Fruit fly (Drosophila melanogaster) whole organism, embryonic: ENCODE measurements around the gene ari-1.

Experiments
- Adf1 ChIP-seq: fragments of 200-800 bp; sonication (Bioruptor generic); IDR thresholded peaks from 2 replicates; pipeline ENCODE4 v1.3.6; 2022; ENCODE audit warnings: missing biosample characterization, missing genetic modification characterization
- BtbVII ChIP-seq: fragments of 200-800 bp; sonication (Bioruptor generic); optimal IDR thresholded peaks from 3 replicates; lab custom pipeline; 2017; ENCODE audit warnings: missing biosample characterization, mild to moderate bottlenecking, missing genetic modification characterization
- CG11085 ChIP-seq: fragments of 200-800 bp; sonication (Bioruptor generic); IDR thresholded peaks from 2 replicates; pipeline ENCODE4 v1.3.6; 2022; ENCODE audit warnings: missing biosample characterization, missing genetic modification characterization
- CG13424 ChIP-seq: fragments of 200-800 bp; sonication (Bioruptor generic); optimal IDR thresholded peaks from 2 replicates; lab custom pipeline; 2019; ENCODE audit warnings: missing biosample characterization, mild to moderate bottlenecking, missing genetic modification characterization, moderate library complexity
- CG13775 ChIP-seq: fragments of 200-800 bp; sonication (Bioruptor generic); optimal IDR thresholded peaks from 3 replicates; lab custom pipeline; 2017; ENCODE audit warnings: missing biosample characterization, mild to moderate bottlenecking, missing genetic modification characterization
- CG13894 ChIP-seq: fragments of 200-800 bp; sonication (Bioruptor generic); optimal IDR thresholded peaks from 3 replicates; lab custom pipeline; 2018; ENCODE audit warnings: missing biosample characterization, mild to moderate bottlenecking, missing genetic modification characterization, moderate library complexity
- CG15073 ChIP-seq: fragments of 200-800 bp; sonication (Bioruptor generic); optimal IDR thresholded peaks from 2 replicates; lab custom pipeline; 2016; ENCODE audit warnings: missing biosample characterization, missing genetic modification characterization
- CG15514 ChIP-seq: fragments of 200-800 bp; sonication (Bioruptor generic); optimal IDR thresholded peaks from 3 replicates; lab custom pipeline; 2017; ENCODE audit warnings: missing biosample characterization, missing genetic modification characterization, mild to moderate bottlenecking, moderate library complexity, missing genetic modification reagents
- CG2116 ChIP-seq: fragments of 200-800 bp; sonication (Bioruptor generic); optimal IDR thresholded peaks from 3 replicates; lab custom pipeline; 2018; ENCODE audit warnings: missing biosample characterization, mild to moderate bottlenecking, missing genetic modification characterization
- CG30403 ChIP-seq: fragments of 200-800 bp; sonication (Bioruptor generic); optimal IDR thresholded peaks from 3 replicates; lab custom pipeline; 2016; ENCODE audit warnings: missing biosample characterization, missing genetic modification characterization
- CG32772 ChIP-seq: fragments of 200-800 bp; sonication (Bioruptor generic); IDR thresholded peaks from 2 replicates; pipeline ENCODE4 v1.3.6; 2022; ENCODE audit warnings: missing biosample characterization, missing genetic modification characterization
- CG42726 ChIP-seq: fragments of 200-800 bp; sonication (Bioruptor generic); IDR thresholded peaks from 2 replicates; pipeline ENCODE4 v1.3.6; 2022; ENCODE audit warnings: missing biosample characterization, missing genetic modification characterization; ENCODE audit not compliant: partially characterized antibody
- CG6765 ChIP-seq: fragments of 200-800 bp; sonication (Bioruptor generic); optimal IDR thresholded peaks from 3 replicates; lab custom pipeline; 2017; ENCODE audit warnings: missing biosample characterization, mild to moderate bottlenecking, missing genetic modification characterization
- CG7556 ChIP-seq: fragments of 200-800 bp; sonication (Bioruptor generic); optimal IDR thresholded peaks from 2 replicates; lab custom pipeline; 2017; ENCODE audit warnings: missing biosample characterization, mild to moderate bottlenecking, missing genetic modification characterization
- CG8478 ChIP-seq: fragments of >200 bp; optimal IDR thresholded peaks from 2 replicates; lab custom pipeline; 2018
- CG9797 ChIP-seq: fragments of 200-800 bp; sonication (Bioruptor generic); optimal IDR thresholded peaks from 3 replicates; lab custom pipeline; 2018; ENCODE audit warnings: missing biosample characterization, mild to moderate bottlenecking, missing genetic modification characterization
- CHES-1-like ChIP-seq: fragments of 200-800 bp; sonication (Bioruptor generic); optimal IDR thresholded peaks from 2 replicates; lab custom pipeline; 2016; ENCODE audit warnings: missing biosample characterization, missing genetic modification characterization
- Deaf1 ChIP-seq: fragments of 200-800 bp; optimal IDR thresholded peaks from 3 replicates; lab custom pipeline; 2019; ENCODE audit warnings: missing biosample characterization, mild to moderate bottlenecking, missing genetic modification characterization, moderate library complexity
- E2f2 ChIP-seq: fragments of 200-800 bp; sonication (Bioruptor generic); IDR thresholded peaks from 2 replicates; pipeline ENCODE4 v1.3.6; 2022; ENCODE audit warnings: missing biosample characterization, missing genetic modification characterization
- Fer3 ChIP-seq: fragments of 200-800 bp; sonication (Bioruptor generic); optimal IDR thresholded peaks from 2 replicates; lab custom pipeline; 2018; ENCODE audit warnings: missing biosample characterization, mild to moderate bottlenecking, missing genetic modification characterization, moderate library complexity
- Lpt ChIP-seq: fragments of >200 bp; optimal IDR thresholded peaks from 2 replicates; lab custom pipeline; 2018; ENCODE audit warnings: missing biosample characterization, missing genetic modification characterization
- abd-A ChIP-seq: fragments of 200-800 bp; sonication (Bioruptor generic); optimal IDR thresholded peaks from 3 replicates; lab custom pipeline; 2019; ENCODE audit warnings: missing biosample characterization, mild to moderate bottlenecking, missing genetic modification characterization, moderate library complexity
- chinmo ChIP-seq: fragments of 200-800 bp; sonication (Bioruptor generic); IDR thresholded peaks from 4 replicates; pipeline ENCODE4 v1.3.6; 2022; ENCODE audit warnings: missing biosample characterization, missing genetic modification characterization; ENCODE audit not compliant: partially characterized antibody
- crp ChIP-seq, 2 experiments: fragments of 200-800 bp; sonication (Bioruptor generic); optimal IDR thresholded peaks; 2 replicates in 1 of 2; 3 replicates in 1 of 2; lab custom pipeline; 2017; ENCODE audit warnings: missing biosample characterization in 2 of 2, missing genetic modification characterization in 2 of 2, mild to moderate bottlenecking in 1 of 2, moderate library complexity in 1 of 2
- ewg ChIP-seq: fragments of 200-800 bp; sonication (Bioruptor generic); optimal IDR thresholded peaks from 3 replicates; lab custom pipeline; 2017; ENCODE audit warnings: mild to moderate bottlenecking, missing biosample characterization, missing genetic modification reagents, missing genetic modification characterization
- gfzf ChIP-seq: fragments of 200-800 bp; sonication (Bioruptor generic); optimal IDR thresholded peaks from 2 replicates; lab custom pipeline; 2016; ENCODE audit warnings: missing biosample characterization, mild to moderate bottlenecking, missing genetic modification characterization, moderate library complexity
- ham ChIP-seq: fragments of 200-800 bp; sonication (Bioruptor generic); IDR thresholded peaks from 2 replicates; pipeline ENCODE4 v1.3.6; 2022; ENCODE audit warnings: missing biosample characterization, missing genetic modification characterization
- inv ChIP-seq: fragments of 200-800 bp; sonication (Bioruptor generic); IDR thresholded peaks from 2 replicates; pipeline ENCODE4 v1.3.6; 2022; ENCODE audit warnings: missing biosample characterization, missing genetic modification characterization; ENCODE audit not compliant: partially characterized antibody
- lbe ChIP-seq: fragments of 200-800 bp; sonication (Bioruptor generic); optimal IDR thresholded peaks from 2 replicates; lab custom pipeline; 2016; ENCODE audit warnings: missing biosample characterization, mild to moderate bottlenecking, missing genetic modification characterization
- oc ChIP-seq: fragments of 200-800 bp; sonication (Bioruptor generic); optimal IDR thresholded peaks from 2 replicates; lab custom pipeline; 2018; ENCODE audit warnings: missing biosample characterization, mild to moderate bottlenecking, missing genetic modification characterization, moderate library complexity
- run ChIP-seq: fragments of 200-800 bp; sonication (Bioruptor generic); optimal IDR thresholded peaks from 3 replicates; lab custom pipeline; 2018; ENCODE audit warnings: missing biosample characterization, mild to moderate bottlenecking, missing genetic modification characterization
- scrt ChIP-seq: fragments of 200-800 bp; sonication (Bioruptor generic); optimal IDR thresholded peaks from 2 replicates; lab custom pipeline; 2018; ENCODE audit warnings: missing biosample characterization, mild to moderate bottlenecking, missing genetic modification characterization, moderate library complexity
- stwl ChIP-seq: fragments of 200-800 bp; sonication (Bioruptor generic); optimal IDR thresholded peaks from 3 replicates; lab custom pipeline; 2018; ENCODE audit warnings: missing biosample characterization, mild to moderate bottlenecking, missing genetic modification characterization, moderate library complexity

Gene ari-1

dm6 chrX:18136910-18137849, at the start of gene ari-1 (continued):
- TF ChIP-seq crp (GFP tag; optimal IDR thresholded peaks at IDR 0.05; lab: Kevin White, UChicago) (peak in 1 of 2 experiments; percentile 82), ewg (GFP tag; lab: Kevin White, UChicago) (peak; percentile 62), CG2116 (peak; percentile 36), CG8478 (lab: Kevin White, UChicago) (peak; percentile 96), run (tag; lab: Kevin White, UChicago) (no peak), inv (GFP tag; lab: Robert Waterston, UW) (0 out of 2 replicates have a peak, but pooled peaks have one; percentile 10), E2f2 (peak; percentile 18; the same call in 1 of the 2 replicates), CG42726 (GFP tag; lab: Robert Waterston, UW) (0 out of 2 replicates have a peak, but pooled peaks have one; percentile 19), lbe (peak; percentile 17), CG9797 (peak; percentile 79), oc (tag; lab: Kevin White, UChicago) (no peak), Adf1 (GFP tag; lab: Robert Waterston, UW) (no peak)
- TF ChIP-seq, all 482 proteins: peak for 66

DNA sequence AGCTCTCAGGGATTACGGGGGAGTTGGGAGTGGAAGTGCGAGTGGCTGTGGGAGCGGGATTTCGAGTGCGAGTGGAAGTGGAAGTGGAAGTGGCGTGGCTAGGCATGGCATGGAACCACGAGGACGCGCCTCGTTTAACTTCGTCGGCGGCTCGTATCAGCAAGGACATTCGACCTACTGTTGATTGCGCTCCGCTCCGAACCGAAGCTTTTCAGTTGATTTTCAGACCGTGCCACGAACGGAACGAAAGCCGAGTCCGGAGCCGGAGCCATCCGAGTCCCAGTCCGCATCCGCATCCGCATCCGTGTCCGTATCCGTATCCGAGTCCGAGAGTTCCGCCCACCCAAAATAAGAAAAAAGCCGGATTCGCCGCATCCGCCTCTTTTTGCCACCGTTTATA, 48.4 kb upstream of the ari-1 start:
- TF ChIP-seq CG13775 (GFP tag; lab: Kevin White, UChicago), result peak; percentile 17
- TF ChIP-seq CG15514 (GFP tag; lab: Kevin White, UChicago), result peak; percentile 30
- TF ChIP-seq CG13424, result no peak
- TF ChIP-seq scrt (GFP tag; lab: Kevin White, UChicago), result peak; percentile 25
- TF ChIP-seq CG13894 (tag; lab: Kevin White, UChicago), result peak; percentile 14
- peak; percentile 90 for TF ChIP-seq Deaf1 (tag; lab: Kevin White, UChicago)
- TF ChIP-seq CHES-1-like (GFP tag; lab: Kevin White, UChicago), result no peak
- 0 out of 4 replicates have a peak, but pooled peaks have one; percentile 26 for TF ChIP-seq chinmo (GFP tag; lab: Robert Waterston, UW)
- no peak for TF ChIP-seq ham

DNA sequence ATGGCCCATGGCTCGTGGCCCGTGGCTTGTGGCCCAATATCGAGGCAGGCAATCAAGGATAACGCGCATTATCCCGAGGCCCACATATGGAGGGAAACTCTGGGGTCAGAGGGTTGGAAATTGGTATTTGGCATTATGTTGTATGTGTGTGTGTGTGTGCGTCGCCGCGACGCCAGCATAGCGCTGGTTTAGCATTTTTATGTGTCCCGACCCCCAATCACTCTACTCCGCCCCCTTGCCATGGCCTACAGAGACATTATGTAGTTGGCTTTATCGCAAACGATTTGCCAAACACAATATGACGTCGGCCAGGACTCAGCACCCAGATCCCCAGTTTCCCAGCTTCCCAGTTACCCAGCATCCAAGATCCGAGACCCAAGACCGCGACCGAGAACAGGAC, 43.6 kb upstream of the ari-1 start:
- TF ChIP-seq CG13894 (tag; lab: Kevin White, UChicago) (peak; percentile 97), abd-A (peak; percentile 77), CG6765 (GFP tag; lab: Kevin White, UChicago) (no peak)

dm6 chrX:18179372-18179771, 41.8 kb upstream of the ari-1 start, which contains the start of gene Andorra:
Andorra (minus strand) TSS chrX:18179472.
- TF ChIP-seq BtbVII (GFP tag; lab: Kevin White, UChicago) (no peak), Fer3 (tag; lab: Kevin White, UChicago) (no peak), Lpt (GFP tag; lab: Kevin White, UChicago) (no peak), CG11085 (GFP tag; lab: Robert Waterston, UW) (no peak), gfzf (no peak), CG7556 (GFP tag; lab: Kevin White, UChicago) (no peak), CG32772 (GFP tag; lab: Robert Waterston, UW) (no peak), CG30403 (GFP tag; lab: Kevin White, UChicago) (no peak), CG15073 (GFP tag; lab: Kevin White, UChicago) (no peak), stwl (no peak)
